Worm (Caenorhabditis elegans): ENCODE measurements around the gene frpr-15.
A peak's percentile ranks its signal among the peaks of the same experiment; 100 is the strongest.

The frpr-15 gene

ce11 chrV:12714120-12714519 lies 34.2 kb downstream of the frpr-15 start, which contains the start of gene R11D1.4:
R11D1.4 (minus strand) TSS chrV:12714220.
- TF ChIP-seq rbr-2 (tag; optimal IDR thresholded peaks at IDR 0.05) (no peak), mes-2 (tag; optimal IDR thresholded peaks at IDR 0.05; ENCODE audit: poor library complexity, severe bottlenecking) (no peak), tra-1 (GFP tag; IDR thresholded peaks at IDR 0.05) (no peak), fkh-10 (GFP tag; optimal IDR thresholded peaks at IDR 0.05) (no peak), nhr-77 (tag; optimal IDR thresholded peaks at IDR 0.05) (no peak), pqm-1 (tag; optimal IDR thresholded peaks at IDR 0.05) (no peak), spr-1 (tag; optimal IDR thresholded peaks at IDR 0.05) (no peak), attf-4 (tag; optimal IDR thresholded peaks at IDR 0.05) (no peak), hif-1 (tag; optimal IDR thresholded peaks at IDR 0.05) (no peak), arid-1 (GFP tag; conservative IDR thresholded peaks at IDR 0.05) (no peak), hmg-1.1 (GFP tag; IDR thresholded peaks at IDR 0.05) (no peak), cey-2 (tag; optimal IDR thresholded peaks at IDR 0.05; ENCODE audit: borderline replicate concordance, insufficient read depth) (no peak)

DNA sequence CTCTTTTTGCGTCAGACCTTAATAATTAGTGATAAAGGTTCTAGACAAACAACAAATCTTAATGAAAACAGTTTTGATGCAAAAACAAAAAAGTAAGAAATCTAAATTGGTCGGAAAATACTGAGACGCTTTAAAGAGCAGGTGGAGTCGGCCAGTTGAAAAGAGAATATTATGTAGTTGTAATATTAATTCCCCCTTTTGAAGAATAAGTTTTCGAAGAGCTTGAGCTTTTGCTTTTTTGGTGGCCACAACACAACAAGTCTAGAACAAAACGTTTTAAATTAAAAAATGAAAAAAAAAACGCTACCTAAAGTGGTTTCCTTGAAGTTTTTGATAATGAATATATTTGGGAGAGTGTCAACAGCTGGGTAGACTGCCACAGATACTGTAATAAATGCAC lies 36.5 kb downstream of the frpr-15 start, which contains the start of gene str-178:
TSS of gene str-178 (minus strand) at position 101 of the 400 bp plus-strand sequence.
- TF ChIP-seq ctbp-1 (GFP tag; IDR thresholded peaks at IDR 0.05) (no peak), mxl-3 (GFP tag; optimal IDR thresholded peaks at IDR 0.05) (no peak), pqm-1 (tag; optimal IDR thresholded peaks at IDR 0.05) (no peak), aly-2 (tag; optimal IDR thresholded peaks at IDR 0.05) (no peak), nhr-28 (tag; optimal IDR thresholded peaks at IDR 0.05) (no peak), zfp-2 (tag; optimal IDR thresholded peaks at IDR 0.05) (no peak), tag-97 (GFP tag; IDR thresholded peaks at IDR 0.05) (no peak), nhr-48 (tag; optimal IDR thresholded peaks at IDR 0.05) (no peak), spr-1 (tag; optimal IDR thresholded peaks at IDR 0.05) (no peak), nhr-41 (GFP tag; IDR thresholded peaks at IDR 0.05) (no peak), nhr-42 (GFP tag; IDR thresholded peaks at IDR 0.05) (no peak), zfp-3 (GFP tag; conservative IDR thresholded peaks at IDR 0.05) (no peak), saeg-2 (GFP tag; IDR thresholded peaks at IDR 0.05) (no peak)

- TF ChIP-seq hlh-11 (tag; optimal IDR thresholded peaks at IDR 0.05) (no peak), aha-1 (tag) (peak; percentile 56)
Measured at ce11 chrV:12718622-12719021, 38.7 kb downstream of the frpr-15 start, which contains the start of gene str-181. str-181 (minus strand) TSS chrV:12718722.

- TF ChIP-seq zfp-2 (tag; optimal IDR thresholded peaks at IDR 0.05): no peak
- no peak for TF ChIP-seq nhr-77 (tag; optimal IDR thresholded peaks at IDR 0.05)
- TF ChIP-seq Y48G9A.11 (GFP tag; IDR thresholded peaks at IDR 0.05): no peak
- no peak for TF ChIP-seq mes-2 (tag; optimal IDR thresholded peaks at IDR 0.05; ENCODE audit: poor library complexity, severe bottlenecking)
- no peak for TF ChIP-seq ZK546.5 (tag; optimal IDR thresholded peaks at IDR 0.05)
- no peak for TF ChIP-seq hif-1 (tag; optimal IDR thresholded peaks at IDR 0.05)
- TF ChIP-seq madf-5 (GFP tag; IDR thresholded peaks at IDR 0.05): no peak
- no peak for TF ChIP-seq nhr-102 (tag; optimal IDR thresholded peaks at IDR 0.05)
- TF ChIP-seq snpc-1.2 (GFP tag; IDR thresholded peaks at IDR 0.05): no peak
Measured at ce11 chrV:12719713-12720112, 39.8 kb downstream of the frpr-15 start, which contains the start of gene R11D1.7. R11D1.7 (plus strand) TSS chrV:12720013.

DNA sequence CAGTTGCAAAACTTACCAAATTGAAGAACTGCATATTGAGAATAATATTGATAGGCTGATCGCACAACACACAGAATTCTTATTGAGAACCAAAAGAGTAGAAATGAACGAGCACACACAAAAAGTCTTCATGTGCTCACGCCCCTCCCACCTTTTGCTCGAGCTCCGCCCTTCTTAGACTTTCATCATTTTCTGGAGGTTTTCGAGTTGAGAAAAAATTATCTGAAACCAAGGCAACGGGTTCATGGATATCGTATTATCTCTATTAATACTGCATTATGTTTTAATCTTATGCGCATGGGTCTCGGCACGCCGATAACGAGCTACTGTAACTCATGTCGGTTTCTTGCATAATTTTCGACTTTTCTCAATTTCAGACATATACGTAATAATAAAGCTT lies 46.0 kb downstream of the frpr-15 start, which contains the start of gene R11D1.12:
TSS of gene R11D1.12 (minus strand) at position 101 of the 400 bp plus-strand sequence.
- TF ChIP-seq sdz-12 (GFP tag; optimal IDR thresholded peaks at IDR 0.05) (no peak), zip-2 (tag; optimal IDR thresholded peaks at IDR 0.05) (no peak), T20F7.1 (GFP tag; optimal IDR thresholded peaks at IDR 0.05) (no peak), nhr-11 (tag; optimal IDR thresholded peaks at IDR 0.05) (no peak), lin-38 (GFP tag; IDR thresholded peaks at IDR 0.05) (no peak)
